Worm (Caenorhabditis elegans): ENCODE data around the gene C50H2.7.

C50H2.7 gene

ce11 chrV:9909624-9910023, 13.0 kb upstream of the C50H2.7 start:
- TF ChIP-seq ztf-23 (GFP tag; IDR thresholded peaks at IDR 0.05) (no peak), T22C8.4 (GFP tag; IDR thresholded peaks at IDR 0.05) (no peak), ztf-29 (GFP tag; IDR thresholded peaks at IDR 0.05) (no peak), cog-1 (tag; optimal IDR thresholded peaks at IDR 0.05) (no peak), tab-1 (GFP tag; IDR thresholded peaks at IDR 0.05) (no peak)

DNA sequence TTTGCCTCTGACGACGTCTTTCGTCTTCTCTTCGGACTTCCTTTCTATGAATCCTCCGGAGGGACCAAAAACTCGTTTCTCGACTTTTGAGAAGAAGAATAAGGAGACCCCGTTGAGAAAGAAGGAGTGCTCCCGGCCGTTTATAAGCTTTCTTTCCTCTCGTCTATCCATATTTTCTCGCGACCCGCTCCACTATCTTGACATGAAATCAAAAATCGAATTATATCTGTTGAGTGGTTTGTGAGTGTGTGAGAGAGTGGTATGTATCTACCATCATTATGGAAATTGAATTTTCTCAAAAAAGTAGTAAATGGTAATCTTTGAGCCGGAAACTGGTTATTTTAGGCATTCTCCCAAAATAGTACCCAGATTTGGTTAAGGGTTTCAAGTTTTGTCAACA, 11.4 kb upstream of the C50H2.7 start:
- no peak for TF ChIP-seq cog-1 (tag; optimal IDR thresholded peaks at IDR 0.05)
- no peak for TF ChIP-seq T22C8.4 (GFP tag; IDR thresholded peaks at IDR 0.05)
- TF ChIP-seq klf-2 (GFP tag; conservative IDR thresholded peaks at IDR 0.05), result no peak
- no peak for TF ChIP-seq ref-1 (GFP tag; conservative IDR thresholded peaks at IDR 0.05)
- TF ChIP-seq flt-1 (GFP tag; IDR thresholded peaks at IDR 0.05), result no peak
- TF ChIP-seq ztf-29 (GFP tag; IDR thresholded peaks at IDR 0.05), result no peak
- TF ChIP-seq med-1 (GFP tag; optimal IDR thresholded peaks at IDR 0.05; ENCODE audit: insufficient read depth), result no peak
- no peak for TF ChIP-seq tab-1 (GFP tag; IDR thresholded peaks at IDR 0.05)
- no peak for TF ChIP-seq ztf-23 (GFP tag; IDR thresholded peaks at IDR 0.05)

DNA sequence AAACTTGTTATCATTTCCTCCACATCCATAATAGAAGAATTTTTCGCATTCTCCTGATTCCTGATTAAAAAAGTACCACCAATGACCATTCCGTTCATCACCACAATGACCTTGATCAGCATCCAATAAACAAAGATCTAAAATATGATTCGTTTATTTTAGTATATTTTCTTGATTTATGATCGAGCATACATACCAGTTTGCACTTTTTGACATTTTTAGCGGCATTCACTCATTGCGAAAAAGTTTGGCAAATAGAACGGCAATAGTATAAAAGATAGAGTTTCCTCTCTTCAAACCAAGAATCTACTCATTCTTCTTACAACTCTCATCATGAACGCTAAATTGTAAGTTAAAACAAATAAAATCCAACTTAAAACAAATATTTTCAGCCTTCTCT, 8.7 kb upstream of the C50H2.7 start, which contains the start of gene fipr-10:
fipr-10 (plus strand) TSS at position 301 of the 400 bp plus-strand sequence.
- no peak for TF ChIP-seq cog-1 (tag; optimal IDR thresholded peaks at IDR 0.05)

- no peak for TF ChIP-seq med-1 (GFP tag; optimal IDR thresholded peaks at IDR 0.05; ENCODE audit: insufficient read depth)
- no peak for TF ChIP-seq T22C8.4 (GFP tag; IDR thresholded peaks at IDR 0.05)
- no peak for TF ChIP-seq cog-1 (tag; optimal IDR thresholded peaks at IDR 0.05)
- no peak for TF ChIP-seq ref-1 (GFP tag; conservative IDR thresholded peaks at IDR 0.05)
- no peak for TF ChIP-seq flt-1 (GFP tag; IDR thresholded peaks at IDR 0.05)
- TF ChIP-seq klf-2 (GFP tag; conservative IDR thresholded peaks at IDR 0.05), result no peak
- TF ChIP-seq ztf-23 (GFP tag; IDR thresholded peaks at IDR 0.05), result no peak
- TF ChIP-seq ztf-29 (GFP tag; IDR thresholded peaks at IDR 0.05), result no peak
- TF ChIP-seq tab-1 (GFP tag; IDR thresholded peaks at IDR 0.05), result no peak
Measured at ce11 chrV:9915021-9915420, 7.6 kb upstream of the C50H2.7 start, which contains the start of gene mec-9. TSS of gene mec-9 (minus strand) at chrV:9915121.

DNA sequence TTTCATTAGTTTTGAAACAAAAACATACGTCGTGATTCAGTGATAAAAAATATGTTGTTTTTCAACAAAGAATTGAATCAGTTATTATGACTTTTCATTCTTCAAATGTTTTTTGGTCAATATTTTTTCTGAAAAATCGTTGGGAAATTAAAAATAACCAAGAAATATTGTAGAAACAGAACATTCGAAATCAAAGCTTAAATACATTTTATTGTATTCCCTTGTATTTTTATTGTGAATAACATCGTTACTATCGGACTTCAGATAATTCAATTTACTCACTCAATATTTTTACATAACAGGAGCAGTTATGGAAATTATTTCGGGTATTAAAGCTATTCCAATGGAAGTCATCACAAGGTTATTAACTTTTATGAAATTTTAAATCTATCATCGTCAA, 5.9 kb upstream of the C50H2.7 start, which contains the start of gene C50H2.4:
C50H2.4 (plus strand) TSS at position 301 of the 400 bp plus-strand sequence.
- TF ChIP-seq flt-1 (GFP tag; IDR thresholded peaks at IDR 0.05), result no peak
- TF ChIP-seq cog-1 (tag; optimal IDR thresholded peaks at IDR 0.05), result no peak
- no peak for TF ChIP-seq klf-2 (GFP tag; conservative IDR thresholded peaks at IDR 0.05)
- TF ChIP-seq ztf-23 (GFP tag; IDR thresholded peaks at IDR 0.05), result no peak
- TF ChIP-seq ref-1 (GFP tag; conservative IDR thresholded peaks at IDR 0.05), result no peak
- TF ChIP-seq ztf-29 (GFP tag; IDR thresholded peaks at IDR 0.05), result no peak
- no peak for TF ChIP-seq tab-1 (GFP tag; IDR thresholded peaks at IDR 0.05)
- TF ChIP-seq T22C8.4 (GFP tag; IDR thresholded peaks at IDR 0.05), result no peak
- TF ChIP-seq med-1 (GFP tag; optimal IDR thresholded peaks at IDR 0.05; ENCODE audit: insufficient read depth), result no peak

DNA sequence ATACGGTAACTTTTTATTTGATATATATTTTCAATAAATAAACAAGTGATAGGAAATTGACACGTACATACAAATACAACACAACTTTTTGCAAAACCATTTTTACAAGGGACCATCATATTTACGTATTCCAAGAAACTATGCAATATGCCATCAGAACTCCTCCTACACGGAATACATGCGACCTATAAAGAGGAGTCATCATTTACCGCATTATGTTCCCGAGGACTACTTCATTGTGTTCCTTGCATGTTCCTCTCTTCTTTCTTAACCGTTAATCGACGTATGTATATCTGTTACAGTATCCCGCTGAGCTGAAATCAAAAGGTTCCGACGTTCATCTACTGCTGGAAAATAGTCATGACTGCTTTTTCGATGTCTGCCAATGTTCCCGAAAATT, 4.2 kb upstream of the C50H2.7 start, which contains the start of gene C50H2.5:
C50H2.5 (plus strand) TSS at position 301 of the 400 bp plus-strand sequence.
- TF ChIP-seq ztf-23 (GFP tag; IDR thresholded peaks at IDR 0.05) (no peak), ref-1 (GFP tag; conservative IDR thresholded peaks at IDR 0.05) (no peak), cog-1 (tag; optimal IDR thresholded peaks at IDR 0.05) (no peak), flt-1 (GFP tag; IDR thresholded peaks at IDR 0.05) (no peak)

ce11 chrV:9921288-9921687, 1.3 kb upstream of the C50H2.7 start, which contains the start of gene ceh-75:
TSS of gene ceh-75 (plus strand) at chrV:9921337.
- TF ChIP-seq tab-1 (GFP tag; IDR thresholded peaks at IDR 0.05) (no peak), klf-2 (GFP tag; conservative IDR thresholded peaks at IDR 0.05) (no peak), flt-1 (GFP tag; IDR thresholded peaks at IDR 0.05) (no peak), ref-1 (GFP tag; conservative IDR thresholded peaks at IDR 0.05) (no peak), T22C8.4 (GFP tag; IDR thresholded peaks at IDR 0.05) (no peak), ztf-29 (GFP tag; IDR thresholded peaks at IDR 0.05) (no peak), med-1 (GFP tag; optimal IDR thresholded peaks at IDR 0.05; ENCODE audit: insufficient read depth) (no peak)

DNA sequence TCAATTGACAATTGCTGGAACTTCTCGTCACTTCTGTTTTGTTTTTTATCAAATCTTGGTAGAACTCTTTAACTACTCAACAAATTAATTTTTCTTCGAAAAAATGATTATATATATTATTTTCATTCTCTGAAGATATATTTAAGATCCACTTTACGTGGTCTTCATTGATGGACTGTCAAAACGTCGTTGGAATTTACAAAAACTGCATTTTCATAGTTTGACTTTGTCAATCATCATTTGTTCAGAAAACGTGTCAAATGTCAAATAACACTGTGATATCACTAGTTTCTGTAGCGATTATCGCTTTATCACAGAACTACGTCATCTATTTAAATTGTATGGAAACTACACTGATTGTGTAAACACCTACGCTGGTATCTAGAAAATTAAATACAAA, 1.8 kb downstream of the C50H2.7 start:
- no peak for TF ChIP-seq flt-1 (GFP tag; IDR thresholded peaks at IDR 0.05)
- no peak for TF ChIP-seq tab-1 (GFP tag; IDR thresholded peaks at IDR 0.05)
- TF ChIP-seq ztf-23 (GFP tag; IDR thresholded peaks at IDR 0.05), result no peak
- TF ChIP-seq ref-1 (GFP tag; conservative IDR thresholded peaks at IDR 0.05), result no peak
- no peak for TF ChIP-seq cog-1 (tag; optimal IDR thresholded peaks at IDR 0.05)
- TF ChIP-seq T22C8.4 (GFP tag; IDR thresholded peaks at IDR 0.05), result no peak
- TF ChIP-seq klf-2 (GFP tag; conservative IDR thresholded peaks at IDR 0.05), result no peak
- no peak for TF ChIP-seq med-1 (GFP tag; optimal IDR thresholded peaks at IDR 0.05; ENCODE audit: insufficient read depth)
- no peak for TF ChIP-seq ztf-29 (GFP tag; IDR thresholded peaks at IDR 0.05)

ce11 chrV:9925647-9926046, 3.1 kb downstream of the C50H2.7 start:
- no peak for TF ChIP-seq ref-1 (GFP tag; conservative IDR thresholded peaks at IDR 0.05)
- no peak for TF ChIP-seq tab-1 (GFP tag; IDR thresholded peaks at IDR 0.05)
- TF ChIP-seq flt-1 (GFP tag; IDR thresholded peaks at IDR 0.05), result no peak
- no peak for TF ChIP-seq ztf-29 (GFP tag; IDR thresholded peaks at IDR 0.05)
- TF ChIP-seq ztf-23 (GFP tag; IDR thresholded peaks at IDR 0.05), result no peak
- no peak for TF ChIP-seq med-1 (GFP tag; optimal IDR thresholded peaks at IDR 0.05; ENCODE audit: insufficient read depth)
- no peak for TF ChIP-seq T22C8.4 (GFP tag; IDR thresholded peaks at IDR 0.05)
- TF ChIP-seq klf-2 (GFP tag; conservative IDR thresholded peaks at IDR 0.05), result no peak
- TF ChIP-seq cog-1 (tag; optimal IDR thresholded peaks at IDR 0.05), result no peak

ce11 chrV:9926240-9926639, 3.7 kb downstream of the C50H2.7 start, which contains the start of gene C50H2.13:
TSS of gene C50H2.13 (plus strand) at chrV:9926540.
- TF ChIP-seq T22C8.4 (GFP tag; IDR thresholded peaks at IDR 0.05) (no peak), ztf-23 (GFP tag; IDR thresholded peaks at IDR 0.05) (no peak), klf-2 (GFP tag; conservative IDR thresholded peaks at IDR 0.05) (no peak), med-1 (GFP tag; optimal IDR thresholded peaks at IDR 0.05; ENCODE audit: insufficient read depth) (no peak), cog-1 (tag; optimal IDR thresholded peaks at IDR 0.05) (no peak), flt-1 (GFP tag; IDR thresholded peaks at IDR 0.05) (no peak), ref-1 (GFP tag; conservative IDR thresholded peaks at IDR 0.05) (no peak), ztf-29 (GFP tag; IDR thresholded peaks at IDR 0.05) (no peak), tab-1 (GFP tag; IDR thresholded peaks at IDR 0.05) (no peak)
